Worm (Caenorhabditis elegans): ENCODE measurements around the gene clec-72.

- TF ChIP-seq snpc-3.4 (tag; optimal IDR thresholded peaks at IDR 0.05) (no peak), lin-40 (tag; optimal IDR thresholded peaks at IDR 0.05) (no peak), die-1 (tag; optimal IDR thresholded peaks at IDR 0.05) (no peak)
These were observed 15.8 kb downstream of the clec-72 start, which contains the start of gene clec-75 for ce11 chrIV:3960396-3960795.
